Fruit fly (Drosophila melanogaster) whole organism, prepupa: ENCODE data around the gene CSN8.
A peak's percentile ranks its signal among the peaks of the same experiment; 100 is the strongest.

ENCODE experiments used
- Blimp-1 ChIP-seq: fragments of 200-800 bp; sonication (Bioruptor generic); optimal IDR thresholded peaks from 3 replicates; lab custom pipeline; 2017; ENCODE audit warnings: missing biosample characterization, missing genetic modification characterization, mild to moderate bottlenecking, moderate library complexity, missing genetic modification reagents
- CG10631 ChIP-seq: fragments of 200-800 bp; sonication (Bioruptor generic); optimal IDR thresholded peaks from 2 replicates; lab custom pipeline; 2016; ENCODE audit warnings: missing biosample characterization, missing genetic modification characterization
- CG10669 ChIP-seq: fragments of 200-800 bp; sonication (Bioruptor generic); optimal IDR thresholded peaks from 3 replicates; lab custom pipeline; 2018; ENCODE audit warnings: missing biosample characterization, mild to moderate bottlenecking, missing genetic modification characterization, moderate library complexity
- CG11294 ChIP-seq: fragments of 200-800 bp; sonication (Bioruptor generic); IDR thresholded peaks from 2 replicates; pipeline ENCODE4 v1.3.6; 2022; ENCODE audit warnings: missing biosample characterization, missing genetic modification characterization
- CG11762 ChIP-seq: fragments of 200-800 bp; sonication (Bioruptor generic); optimal IDR thresholded peaks from 3 replicates; lab custom pipeline; 2016; ENCODE audit warnings: missing biosample characterization, missing genetic modification characterization; ENCODE audit not compliant: insufficient read depth
- CG11902 ChIP-seq: fragments of 200-800 bp; sonication (Bioruptor generic); optimal IDR thresholded peaks from 3 replicates; lab custom pipeline; 2016; ENCODE audit warnings: missing biosample characterization, missing genetic modification characterization
- CG15336 ChIP-seq: fragments of 200-800 bp; sonication (Bioruptor generic); IDR thresholded peaks from 2 replicates; pipeline ENCODE4 v1.3.6; 2022; ENCODE audit warnings: missing biosample characterization, missing genetic modification characterization
- CG1621 ChIP-seq: fragments of 200-800 bp; sonication (Bioruptor generic); optimal IDR thresholded peaks from 3 replicates; lab custom pipeline; 2018; ENCODE audit warnings: missing biosample characterization, mild to moderate bottlenecking, missing genetic modification characterization
- CG3032 ChIP-seq: fragments of 200-800 bp; optimal IDR thresholded peaks from 2 replicates; lab custom pipeline; 2019; ENCODE audit warnings: missing biosample characterization, mild to moderate bottlenecking, missing genetic modification characterization, moderate library complexity
- CG31627 ChIP-seq: fragments of 200-800 bp; sonication (Bioruptor generic); optimal IDR thresholded peaks from 3 replicates; lab custom pipeline; 2016; ENCODE audit warnings: missing biosample characterization, missing genetic modification characterization
- CG32006 ChIP-seq: fragments of 200-800 bp; sonication (Bioruptor generic); optimal IDR thresholded peaks from 3 replicates; lab custom pipeline; 2017; ENCODE audit warnings: missing biosample characterization, mild to moderate bottlenecking, missing genetic modification characterization
- CG34406 ChIP-seq: fragments of 200-800 bp; sonication (Bioruptor generic); optimal IDR thresholded peaks from 3 replicates; lab custom pipeline; 2016; ENCODE audit warnings: missing biosample characterization, missing genetic modification characterization
- CG3919 ChIP-seq: fragments of 200-800 bp; sonication (Bioruptor generic); optimal IDR thresholded peaks from 3 replicates; lab custom pipeline; 2016; ENCODE audit warnings: missing biosample characterization, missing genetic modification characterization
- CG6163 ChIP-seq: fragments of 200-800 bp; sonication (Bioruptor generic); IDR thresholded peaks from 3 replicates; pipeline ENCODE4 v1.3.6; 2022; ENCODE audit warnings: missing biosample characterization, missing genetic modification characterization
- CG6792 ChIP-seq: fragments of 200-800 bp; sonication (Bioruptor generic); optimal IDR thresholded peaks from 3 replicates; lab custom pipeline; 2016; ENCODE audit warnings: missing biosample characterization, missing genetic modification characterization
- CG6854 ChIP-seq: fragments of 200-800 bp; sonication (Bioruptor generic); optimal IDR thresholded peaks from 2 replicates; lab custom pipeline; 2017; ENCODE audit warnings: missing biosample characterization, mild to moderate bottlenecking, missing genetic modification characterization
- CG7368 ChIP-seq: fragments of 200-800 bp; sonication (Bioruptor generic); optimal IDR thresholded peaks from 3 replicates; lab custom pipeline; 2016; ENCODE audit warnings: missing biosample characterization, missing genetic modification characterization
- CG8119 ChIP-seq: fragments of 200-800 bp; sonication (Bioruptor generic); IDR thresholded peaks from 3 replicates; pipeline ENCODE4 v1.3.6; 2022; ENCODE audit warnings: missing biosample characterization, missing genetic modification characterization
- CG8319 ChIP-seq: fragments of 200-800 bp; sonication (Bioruptor generic); optimal IDR thresholded peaks from 3 replicates; lab custom pipeline; 2016; ENCODE audit warnings: missing biosample characterization, missing genetic modification characterization
- CG9139 ChIP-seq: fragments of 200-800 bp; sonication (Bioruptor generic); optimal IDR thresholded peaks from 3 replicates; lab custom pipeline; 2017; ENCODE audit warnings: missing biosample characterization, mild to moderate bottlenecking, missing genetic modification characterization
- Eip75B ChIP-seq: fragments of 200-800 bp; sonication (Bioruptor generic); optimal IDR thresholded peaks from 3 replicates; lab custom pipeline; 2016; ENCODE audit warnings: missing biosample characterization, missing genetic modification characterization
- Eip78C ChIP-seq: fragments of 200-800 bp; sonication (Bioruptor generic); peaks from one replicate; lab custom pipeline; 2016; ENCODE audit warnings: missing biosample characterization, missing genetic modification characterization
- Eip93F ChIP-seq: fragments of 200-800 bp; sonication (Bioruptor generic); optimal IDR thresholded peaks from 2 replicates; lab custom pipeline; 2016; ENCODE audit warnings: missing biosample characterization, mild to moderate bottlenecking, missing genetic modification characterization
- Hr38 ChIP-seq: sonication (Bioruptor generic); optimal IDR thresholded peaks from 2 replicates; lab custom pipeline; 2016; ENCODE audit warnings: missing biosample characterization, missing genetic modification characterization
- Hr39 ChIP-seq: fragments of 200-800 bp; sonication (Bioruptor generic); optimal IDR thresholded peaks from 2 replicates; lab custom pipeline; 2016; ENCODE audit warnings: missing biosample characterization, missing genetic modification characterization
- Lpt ChIP-seq: fragments of 200-800 bp; sonication (Bioruptor generic); optimal IDR thresholded peaks from 3 replicates; lab custom pipeline; 2016; ENCODE audit warnings: missing biosample characterization, missing genetic modification characterization
- Met ChIP-seq: fragments of 200-800 bp; sonication (Bioruptor generic); optimal IDR thresholded peaks from 3 replicates; lab custom pipeline; 2016; ENCODE audit warnings: missing biosample characterization, missing genetic modification characterization
- Smox ChIP-seq: fragments of 200-800 bp; sonication (Bioruptor generic); optimal IDR thresholded peaks from 3 replicates; lab custom pipeline; 2016; ENCODE audit warnings: missing biosample characterization, missing genetic modification characterization
- Sox102F ChIP-seq: fragments of 200-800 bp; sonication (Bioruptor generic); optimal IDR thresholded peaks from 2 replicates; lab custom pipeline; 2016; ENCODE audit warnings: missing biosample characterization, mild to moderate bottlenecking, missing genetic modification characterization
- Sox14 ChIP-seq: fragments of 200-800 bp; sonication (Bioruptor generic); optimal IDR thresholded peaks from 3 replicates; lab custom pipeline; 2016; ENCODE audit warnings: missing biosample characterization, missing genetic modification characterization
- Sox15 ChIP-seq: fragments of 200-800 bp; sonication (Bioruptor generic); optimal IDR thresholded peaks from 3 replicates; lab custom pipeline; 2016; ENCODE audit warnings: missing biosample characterization, missing genetic modification characterization
- achi ChIP-seq: fragments of 200-800 bp; sonication (Bioruptor generic); optimal IDR thresholded peaks from 3 replicates; lab custom pipeline; 2016; ENCODE audit warnings: missing biosample characterization, missing genetic modification characterization
- acj6 ChIP-seq: fragments of 200-800 bp; sonication (Bioruptor generic); optimal IDR thresholded peaks from 3 replicates; lab custom pipeline; 2016; ENCODE audit warnings: missing biosample characterization, missing genetic modification characterization
- cyc ChIP-seq: fragments of 200-800 bp; sonication (Bioruptor generic); optimal IDR thresholded peaks from 3 replicates; lab custom pipeline; 2016; ENCODE audit warnings: missing biosample characterization, missing genetic modification characterization
- eg ChIP-seq: fragments of 200-800 bp; sonication (Bioruptor generic); IDR thresholded peaks from 3 replicates; pipeline ENCODE4 v1.3.6; 2022; ENCODE audit warnings: missing biosample characterization, missing genetic modification characterization
- esn ChIP-seq: fragments of 200-800 bp; sonication (Bioruptor generic); optimal IDR thresholded peaks from 2 replicates; lab custom pipeline; 2016; ENCODE audit warnings: missing biosample characterization, mild to moderate bottlenecking, missing genetic modification characterization, moderate library complexity
- fd59A ChIP-seq: fragments of 200-800 bp; sonication (Bioruptor generic); optimal IDR thresholded peaks from 2 replicates; lab custom pipeline; 2017; ENCODE audit warnings: missing biosample characterization, mild to moderate bottlenecking, missing genetic modification characterization, missing genetic modification reagents
- fkh ChIP-seq: fragments of 200-800 bp; sonication (Bioruptor generic); optimal IDR thresholded peaks from 3 replicates; lab custom pipeline; 2017; ENCODE audit warnings: missing biosample characterization, mild to moderate bottlenecking, missing genetic modification characterization, moderate library complexity
- lz ChIP-seq: fragments of 200-800 bp; sonication (Bioruptor generic); optimal IDR thresholded peaks from 3 replicates; lab custom pipeline; 2016; ENCODE audit warnings: missing biosample characterization, missing genetic modification characterization
- net ChIP-seq: fragments of 200-800 bp; sonication (Bioruptor generic); optimal IDR thresholded peaks from 3 replicates; lab custom pipeline; 2016; ENCODE audit warnings: missing biosample characterization, missing genetic modification characterization
- pdm3 ChIP-seq: fragments of 200-800 bp; sonication (Bioruptor generic); optimal IDR thresholded peaks from 3 replicates; lab custom pipeline; 2016; ENCODE audit warnings: missing biosample characterization, missing genetic modification characterization
- salr ChIP-seq, 2 experiments: fragments of 200-800 bp; sonication (Bioruptor generic); optimal IDR thresholded peaks; 3 replicates each; lab custom pipeline; 2016 to 2018; ENCODE audit warnings: missing biosample characterization in 2 of 2, missing genetic modification characterization in 2 of 2, mild to moderate bottlenecking in 1 of 2
- ss ChIP-seq, 2 experiments: fragments of 200-800 bp; sonication (Bioruptor generic); optimal IDR thresholded peaks; 2 replicates in 1 of 2; 3 replicates in 1 of 2; lab custom pipeline; 2017 to 2018; ENCODE audit warnings: mild to moderate bottlenecking in 2 of 2, missing biosample characterization in 2 of 2, missing genetic modification characterization in 2 of 2, moderate library complexity in 1 of 2
- topi ChIP-seq: fragments of 200-800 bp; sonication (Bioruptor generic); optimal IDR thresholded peaks from 3 replicates; lab custom pipeline; 2016; ENCODE audit warnings: missing biosample characterization, missing genetic modification characterization

Gene CSN8

dm6 chr2L:8364006-8364956, at the start of gene CSN8, which contains the start of gene RpS13:
Gene CSN8 (plus strand): TSS chr2L:8364855.
Gene RpS13 (minus strand): TSS chr2L:8364662.
- TF ChIP-seq Eip78C (peak; percentile 59), achi (GFP tag; lab: Kevin White, UChicago) (peak; percentile 100), Eip75B (no peak), CG8119 (GFP tag; lab: Robert Waterston, UW) (0 out of 3 replicates have a peak, but pooled peaks have one; percentile 18), lz (GFP tag; lab: Kevin White, UChicago) (peak; percentile 15), Smox (GFP tag; lab: Kevin White, UChicago) (peak; percentile 7), Met (GFP tag; lab: Kevin White, UChicago) (peak; percentile 16), topi (GFP tag; lab: Kevin White, UChicago) (peak; percentile 8), CG34406 (GFP tag; lab: Kevin White, UChicago) (no peak), Hr39 (GFP tag; lab: Kevin White, UChicago) (peak; percentile 7), Sox14 (GFP tag; lab: Kevin White, UChicago) (peak; percentile 34), fkh (GFP tag; lab: Kevin White, UChicago) (peak; percentile 53), esn (GFP tag; lab: Kevin White, UChicago) (peak; percentile 36), CG1621 (tag; lab: Kevin White, UChicago) (peak; percentile 49), pdm3 (GFP tag; lab: Kevin White, UChicago) (no peak), Lpt (GFP tag; lab: Kevin White, UChicago) (no peak), Sox15 (GFP tag; lab: Kevin White, UChicago) (no peak), Sox102F (GFP tag; lab: Kevin White, UChicago) (no peak), ss (GFP tag; optimal IDR thresholded peaks at IDR 0.05; lab: Kevin White, UChicago) (peak in 1 of 2 experiments; percentile 9)

dm6 chr2L:8319858-8320525, 44.7 kb upstream of the CSN8 start, which contains the start of the genes mtsh and strat:
Gene mtsh (minus strand): TSS chr2L:8319908.
Gene strat (plus strand): TSS chr2L:8320328.
- peak; percentile 21 for TF ChIP-seq CG11762 (GFP tag; lab: Kevin White, UChicago)
- no peak for TF ChIP-seq CG31627 (GFP tag; lab: Kevin White, UChicago)
- no peak for TF ChIP-seq CG15336 (GFP tag; lab: Robert Waterston, UW)
- no peak for TF ChIP-seq CG34406 (GFP tag; lab: Kevin White, UChicago)
- no peak for TF ChIP-seq CG11902 (GFP tag; lab: Kevin White, UChicago)
- TF ChIP-seq pdm3 (GFP tag; lab: Kevin White, UChicago) = no peak
- TF ChIP-seq fkh (GFP tag; lab: Kevin White, UChicago) = peak; percentile 41
- TF ChIP-seq CG32006 (GFP tag; lab: Kevin White, UChicago) = no peak
- no peak for TF ChIP-seq CG11294 (GFP tag; lab: Robert Waterston, UW)
- peak; percentile 57 for TF ChIP-seq CG6854 (GFP tag; lab: Kevin White, UChicago)
- TF ChIP-seq CG10669 = peak; percentile 51
- TF ChIP-seq CG8319 (GFP tag; lab: Kevin White, UChicago) = peak; percentile 30
- peak; percentile 2 for TF ChIP-seq CG3032
- peak; percentile 3 for TF ChIP-seq CG10631
- peak; percentile 64 for TF ChIP-seq esn (GFP tag; lab: Kevin White, UChicago)
- no peak for TF ChIP-seq Hr39 (GFP tag; lab: Kevin White, UChicago)
- no peak for TF ChIP-seq fd59A (GFP tag; lab: Kevin White, UChicago)
- peak; percentile 53; the same call in 2 of the 3 replicates for TF ChIP-seq eg (GFP tag; lab: Robert Waterston, UW)
- TF ChIP-seq Hr38 (GFP tag; lab: Kevin White, UChicago) = no peak
- peak; percentile 6 for TF ChIP-seq CG9139 (GFP tag; lab: Kevin White, UChicago)
- no peak for TF ChIP-seq CG7368 (GFP tag; lab: Kevin White, UChicago)
- peak; percentile 81 for TF ChIP-seq Eip78C
- peak; percentile 69 for TF ChIP-seq CG3919 (GFP tag; lab: Kevin White, UChicago)
- no peak for TF ChIP-seq Eip93F (GFP tag; lab: Kevin White, UChicago)
- peak; percentile 65 for TF ChIP-seq topi (GFP tag; lab: Kevin White, UChicago)
- TF ChIP-seq Blimp-1 = peak; percentile 22
- TF ChIP-seq CG6163 = no peak
- peak; percentile 47 for TF ChIP-seq lz (GFP tag; lab: Kevin White, UChicago)
- TF ChIP-seq Met (GFP tag; lab: Kevin White, UChicago) = no peak
- TF ChIP-seq acj6 = peak; percentile 40
- peak; percentile 32 for TF ChIP-seq achi (GFP tag; lab: Kevin White, UChicago)
- TF ChIP-seq ss (GFP tag; optimal IDR thresholded peaks at IDR 0.05; lab: Kevin White, UChicago) = no peak
- TF ChIP-seq net (GFP tag; lab: Kevin White, UChicago) = no peak
- no peak for TF ChIP-seq CG6792
- peak; percentile 58 for TF ChIP-seq cyc (GFP tag; lab: Kevin White, UChicago)
- peak in 1 of 2 experiments; percentile 32 for TF ChIP-seq salr (GFP tag; optimal IDR thresholded peaks at IDR 0.05; lab: Kevin White, UChicago)
